Fruit fly (Drosophila melanogaster) whole organism, adult: ENCODE measurements around the gene run.

Experiments used
- CG14711 ChIP-seq: fragments of 200-800 bp; sonication (Bioruptor generic); optimal IDR thresholded peaks from 2 replicates; lab custom pipeline; 2018; ENCODE audit warnings: missing biosample characterization, mild to moderate bottlenecking, missing genetic modification characterization, moderate library complexity
- CG5204 ChIP-seq: fragments of 200-800 bp; sonication (Bioruptor generic); optimal IDR thresholded peaks from 2 replicates; lab custom pipeline; 2016; ENCODE audit warnings: missing biosample characterization, missing genetic modification characterization
- CG7045 ChIP-seq: fragments of 200-800 bp; sonication (Bioruptor generic); optimal IDR thresholded peaks from 2 replicates; lab custom pipeline; 2017; ENCODE audit warnings: missing biosample characterization, mild to moderate bottlenecking, missing genetic modification characterization
- CG7101 ChIP-seq: fragments of 200-800 bp; sonication (Bioruptor generic); optimal IDR thresholded peaks from 2 replicates; lab custom pipeline; 2018; ENCODE audit warnings: missing biosample characterization, mild to moderate bottlenecking, missing genetic modification characterization, moderate library complexity
- Clk ChIP-seq: fragments of 200-800 bp; sonication (Bioruptor generic); optimal IDR thresholded peaks from 2 replicates; lab custom pipeline; 2017; ENCODE audit warnings: missing biosample characterization, missing genetic modification characterization
- Mnt ChIP-seq: fragments of 200-800 bp; sonication (Bioruptor generic); optimal IDR thresholded peaks from 2 replicates; lab custom pipeline; 2016; ENCODE audit warnings: missing biosample characterization, mild to moderate bottlenecking, missing genetic modification characterization
- cic ChIP-seq: fragments of 200-800 bp; sonication (Bioruptor generic); optimal IDR thresholded peaks from 2 replicates; lab custom pipeline; 2017; ENCODE audit warnings: missing biosample characterization, mild to moderate bottlenecking, missing genetic modification characterization, moderate library complexity
- cnc ChIP-seq, 2 experiments: fragments of >200 bp; optimal IDR thresholded peaks; 2 replicates each; lab custom pipeline; 2017
- kay ChIP-seq: fragments of 200-800 bp; sonication (Bioruptor generic); peaks from one replicate; lab custom pipeline; 2016; ENCODE audit warnings: missing biosample characterization, missing genetic modification characterization, borderline replicate concordance
- pad ChIP-seq: fragments of 200-800 bp; sonication (Bioruptor generic); optimal IDR thresholded peaks from 3 replicates; lab custom pipeline; 2017; ENCODE audit warnings: missing biosample characterization, missing genetic modification characterization, mild to moderate bottlenecking, moderate library complexity, missing genetic modification reagents
- tj ChIP-seq: fragments of 200-800 bp; sonication (Bioruptor generic); optimal IDR thresholded peaks from 3 replicates; lab custom pipeline; 2017; ENCODE audit warnings: missing biosample characterization, mild to moderate bottlenecking, missing genetic modification characterization, moderate library complexity

- TF ChIP-seq Clk (GFP tag; lab: Kevin White, UChicago) (no peak), kay (no peak), Mnt (no peak), CG7045 (GFP tag; lab: Kevin White, UChicago) (no peak), CG5204 (GFP tag; lab: Kevin White, UChicago) (no peak), CG7101 (tag; lab: Kevin White, UChicago) (no peak), CG14711 (tag; lab: Kevin White, UChicago) (no peak), cic (GFP tag; lab: Kevin White, UChicago) (no peak), pad (GFP tag; lab: Kevin White, UChicago) (no peak), cnc (optimal IDR thresholded peaks at IDR 0.05; lab: Kevin White, UChicago) (no peak), tj (GFP tag; lab: Kevin White, UChicago) (no peak)
Measured at dm6 chrX:20724475-20724874, 34.0 kb downstream of the run start.
